Worm (Caenorhabditis elegans) whole organism, young adult: Measurements from ENCODE around the gene Y102A11A.5.

Experiments
- B0035.1 ChIP-seq: sonication (generic microtip); optimal IDR thresholded peaks from 2 replicates; lab custom pipeline; 2016; ENCODE audit warnings: missing genetic modification characterization, mild to moderate bottlenecking, missing compliant biosample characterization, missing genotype, missing genetic modification reagents
- F10E7.11 ChIP-seq: sonication (generic microtip); optimal IDR thresholded peaks from 2 replicates; lab custom pipeline; 2017; ENCODE audit warnings: mild to moderate bottlenecking, missing genetic modification characterization, moderate library complexity, missing compliant biosample characterization
- F57A8.1 ChIP-seq: fragments of 200-800 bp; sonication (Bioruptor generic); optimal IDR thresholded peaks from 2 replicates; lab custom pipeline; 2018; ENCODE audit warnings: mild to moderate bottlenecking, missing genetic modification characterization, moderate library complexity, missing compliant biosample characterization
- ama-1 ChIP-seq, 3 experiments: fragments of 150-350 bp in 1 of 3; sonication (generic microtip) in 2 of 3; optimal IDR thresholded peaks; 2 replicates each; lab custom pipeline; 2014 to 2018; ENCODE audit warnings: missing biosample characterization in 2 of 3, missing genetic modification characterization in 2 of 3, missing genetic modification reagents in 2 of 3
- attf-5 ChIP-seq: fragments of 200-800 bp; sonication (Bioruptor generic); optimal IDR thresholded peaks from 2 replicates; lab custom pipeline; 2018; ENCODE audit warnings: mild to moderate bottlenecking, missing genetic modification characterization, missing compliant biosample characterization
- bed-2 ChIP-seq: fragments of 200-800 bp; sonication (Bioruptor generic); IDR thresholded peaks from 2 replicates; pipeline ENCODE4 v1.3.6; 2022; ENCODE audit warnings: missing genetic modification reagents, missing genetic modification characterization, missing compliant biosample characterization
- cebp-2 ChIP-seq: fragments of 200-800 bp; sonication (Bioruptor generic); IDR thresholded peaks from 2 replicates; pipeline ENCODE4 v1.3.6; 2022; ENCODE audit warnings: missing genetic modification characterization, missing compliant biosample characterization
- egl-44 ChIP-seq: fragments of 200-800 bp; sonication (Bioruptor generic); IDR thresholded peaks from 2 replicates; pipeline ENCODE4 v1.3.6; 2022; ENCODE audit warnings: missing genetic modification reagents, missing genetic modification characterization, missing compliant biosample characterization
- ekl-4 ChIP-seq: fragments of 200-800 bp; sonication (Bioruptor generic); IDR thresholded peaks from 2 replicates; pipeline ENCODE4 v1.3.6; 2022; ENCODE audit warnings: missing genetic modification reagents, missing genetic modification characterization, missing compliant biosample characterization
- hrde-1 ChIP-seq: sonication (generic microtip); optimal IDR thresholded peaks from 2 replicates; lab custom pipeline; 2016; ENCODE audit warnings: missing genetic modification characterization, mild to moderate bottlenecking, missing compliant biosample characterization, moderate library complexity, missing genotype, missing genetic modification reagents, borderline replicate concordance
- let-526 ChIP-seq: fragments of 200-800 bp; sonication (Bioruptor generic); IDR thresholded peaks from 2 replicates; pipeline ENCODE4 v1.3.6; 2022; ENCODE audit warnings: missing genetic modification reagents, missing genetic modification characterization, missing compliant biosample characterization
- let-607 ChIP-seq, 2 experiments: fragments of 200-800 bp in 1 of 2; sonication (Bioruptor generic) in 1 of 2; sonication (generic microtip) in 1 of 2; optimal IDR thresholded peaks; 2 replicates each; lab custom pipeline; 2016 to 2018; ENCODE audit warnings: mild to moderate bottlenecking in 2 of 2, missing compliant biosample characterization in 2 of 2, missing genetic modification characterization in 2 of 2, moderate library complexity in 2 of 2, missing genotype in 1 of 2
- lin-40 ChIP-seq: sonication (generic microtip); optimal IDR thresholded peaks from 2 replicates; lab custom pipeline; 2016; ENCODE audit warnings: missing genetic modification characterization, mild to moderate bottlenecking, missing compliant biosample characterization, missing genotype, missing genetic modification reagents
- lir-1 ChIP-seq: fragments of 200-800 bp; sonication (Bioruptor generic); conservative IDR thresholded peaks from 2 replicates; pipeline ENCODE4 v1.3.6; 2022; ENCODE audit warnings: missing genetic modification reagents, missing genetic modification characterization, missing compliant biosample characterization
- lsl-1 ChIP-seq: fragments of 200-800 bp; sonication (Bioruptor generic); optimal IDR thresholded peaks from 2 replicates; lab custom pipeline; 2018; ENCODE audit warnings: mild to moderate bottlenecking, missing genetic modification characterization, moderate library complexity, missing compliant biosample characterization
- madf-10 ChIP-seq: sonication (generic microtip); optimal IDR thresholded peaks from 2 replicates; lab custom pipeline; 2016; ENCODE audit warnings: mild to moderate bottlenecking, missing genetic modification characterization, missing compliant biosample characterization
- madf-8 ChIP-seq: fragments of 200-800 bp; sonication (Bioruptor generic); conservative IDR thresholded peaks from 2 replicates; pipeline ENCODE4 v1.3.6; 2022; ENCODE audit warnings: missing genetic modification reagents, missing genetic modification characterization, missing compliant biosample characterization
- mcd-1 ChIP-seq: fragments of 200-800 bp; sonication (Bioruptor generic); IDR thresholded peaks from 2 replicates; pipeline ENCODE4 v1.3.6; 2022; ENCODE audit warnings: missing genetic modification reagents, missing genetic modification characterization, missing compliant biosample characterization
- mel-28 ChIP-seq: sonication (generic microtip); optimal IDR thresholded peaks from 2 replicates; lab custom pipeline; 2016; ENCODE audit warnings: borderline replicate concordance, mild to moderate bottlenecking, missing genetic modification characterization, missing compliant biosample characterization
- mxl-1 ChIP-seq: sonication (generic microtip); optimal IDR thresholded peaks from 2 replicates; lab custom pipeline; 2016; ENCODE audit warnings: missing genetic modification characterization, missing compliant biosample characterization
- nfyb-1 ChIP-seq: fragments of 200-800 bp; sonication (Bioruptor generic); IDR thresholded peaks from 2 replicates; pipeline ENCODE4 v1.3.6; 2022; ENCODE audit warnings: missing genetic modification reagents, missing genetic modification characterization, missing compliant biosample characterization
- nhr-27 ChIP-seq: fragments of 200-800 bp; sonication (Bioruptor generic); optimal IDR thresholded peaks from 2 replicates; lab custom pipeline; 2018; ENCODE audit warnings: mild to moderate bottlenecking, missing genetic modification characterization, moderate library complexity, missing compliant biosample characterization
- nhr-90 ChIP-seq: sonication (generic microtip); optimal IDR thresholded peaks from 2 replicates; lab custom pipeline; 2016; ENCODE audit warnings: missing genotype, mild to moderate bottlenecking, missing genetic modification characterization, missing compliant biosample characterization
- tbx-9 ChIP-seq: sonication (generic microtip); optimal IDR thresholded peaks from 2 replicates; lab custom pipeline; 2016; ENCODE audit warnings: borderline replicate concordance, missing genetic modification characterization, inconsistent platforms, missing compliant biosample characterization
- unc-62 ChIP-seq: fragments of 150-350 bp; optimal IDR thresholded peaks from 2 replicates; lab custom pipeline; 2014; ENCODE audit warnings: missing biosample characterization, missing genetic modification reagents, missing genetic modification characterization
- xnd-1 ChIP-seq: sonication (generic microtip); optimal IDR thresholded peaks from 2 replicates; lab custom pipeline; 2016; ENCODE audit warnings: missing genotype, missing genetic modification reagents, missing genetic modification characterization, missing compliant biosample characterization
- zim-3 ChIP-seq: sonication (generic microtip); optimal IDR thresholded peaks from 2 replicates; lab custom pipeline; 2017; ENCODE audit warnings: mild to moderate bottlenecking, missing genetic modification characterization, moderate library complexity, missing compliant biosample characterization
- ztf-18 ChIP-seq: sonication (generic microtip); optimal IDR thresholded peaks from 2 replicates; lab custom pipeline; 2016; ENCODE audit warnings: missing genotype, mild to moderate bottlenecking, missing genetic modification characterization, missing compliant biosample characterization
- ztf-3 ChIP-seq: fragments of 200-800 bp; sonication (Bioruptor generic); optimal IDR thresholded peaks from 2 replicates; lab custom pipeline; 2018; ENCODE audit warnings: mild to moderate bottlenecking, missing genetic modification characterization, missing compliant biosample characterization

Y102A11A.5 gene

DNA sequence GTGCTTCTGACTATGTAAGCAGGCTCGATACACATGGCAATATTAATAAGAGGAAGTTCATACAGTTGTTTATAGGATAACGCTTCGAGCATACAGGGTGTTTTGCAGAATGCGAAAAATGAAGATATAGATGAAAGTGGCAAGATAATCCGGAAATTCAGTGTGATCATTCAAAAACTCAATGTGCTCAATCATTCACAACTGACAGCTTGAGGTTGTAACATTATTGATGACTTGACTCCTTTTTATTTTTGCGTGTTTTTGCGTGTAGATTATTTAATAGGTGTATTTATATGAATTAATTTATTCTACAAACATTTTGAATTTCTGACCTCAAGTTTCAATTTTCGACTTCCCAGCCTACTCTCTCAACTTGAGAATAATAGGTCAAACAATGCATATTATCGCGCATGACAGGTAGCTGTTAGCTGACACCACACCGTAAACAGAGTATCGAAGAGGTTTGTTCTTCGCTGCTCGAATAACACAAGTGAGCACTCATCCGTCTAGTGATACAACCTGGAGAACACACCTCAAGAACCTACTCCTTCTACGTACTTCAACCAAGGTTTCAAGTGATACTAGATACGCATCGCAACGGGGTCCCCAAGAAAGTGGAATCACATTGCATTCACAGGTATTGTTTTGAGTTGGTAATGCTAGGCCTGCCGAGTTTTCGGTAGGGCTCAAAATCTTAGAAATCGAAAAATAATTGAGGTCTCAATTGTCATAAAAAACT, 16.0 kb upstream of the Y102A11A.5 start:
- TF ChIP-seq mcd-1 (GFP tag; lab: Robert Waterston, UW) (no peak), mxl-1 (tag; lab: Kevin White, UChicago) (no peak), let-607 (tag; optimal IDR thresholded peaks at IDR 0.05; lab: Kevin White, UChicago) (no peak), zim-3 (tag; lab: Kevin White, UChicago) (no peak), ekl-4 (GFP tag; lab: Robert Waterston, UW) (no peak), cebp-2 (GFP tag; lab: Robert Waterston, UW) (no peak), tbx-9 (tag; lab: Kevin White, UChicago) (no peak), madf-10 (tag; lab: Kevin White, UChicago) (no peak), ztf-3 (GFP tag; lab: Kevin White, UChicago) (no peak), ama-1 (optimal IDR thresholded peaks at IDR 0.05; lab: Kevin White, UChicago) (no peak), ama-1 (GFP tag; optimal IDR thresholded peaks at IDR 0.05; lab: Kevin White, UChicago) (no peak), B0035.1 (tag; lab: Kevin White, UChicago) (no peak), mel-28 (tag; lab: Kevin White, UChicago) (no peak), attf-5 (GFP tag; lab: Kevin White, UChicago) (no peak), F10E7.11 (no peak), madf-8 (GFP tag; lab: Robert Waterston, UW) (no peak)

DNA sequence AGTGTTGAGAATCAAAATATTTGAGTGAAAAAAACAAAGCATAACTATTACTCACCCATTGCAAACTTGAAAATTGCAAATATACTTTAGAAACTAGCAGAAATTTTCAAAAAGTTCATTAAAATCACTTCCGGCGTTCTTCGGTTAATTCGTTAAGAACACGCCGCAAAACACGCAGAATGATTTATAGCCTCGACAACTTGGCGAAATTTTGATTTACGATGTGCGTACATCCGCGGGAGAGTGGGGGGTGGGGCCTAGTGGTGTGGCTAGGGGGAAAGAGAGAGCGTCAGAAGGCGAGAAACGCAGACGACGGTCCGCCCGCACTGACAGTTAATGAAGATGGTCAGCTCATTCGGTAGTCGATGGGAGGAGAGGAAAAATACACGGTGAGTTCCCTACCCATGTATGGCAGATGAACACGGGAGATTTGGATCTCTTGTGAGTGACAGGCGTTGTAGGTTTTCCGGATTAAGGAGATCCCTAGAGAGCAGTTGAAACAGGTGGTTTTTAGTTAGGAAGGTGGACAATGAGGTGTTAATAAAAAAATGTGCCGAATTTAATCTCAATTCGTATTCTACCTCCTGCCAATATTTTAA, 14.8 kb upstream of the Y102A11A.5 start, which contains the start of gene igcm-4:
Gene igcm-4 (minus strand): TSS at position 237 of the 599 bp plus-strand sequence.
- TF ChIP-seq ztf-18 (tag; lab: Kevin White, UChicago) (no peak), nfyb-1 (GFP tag; lab: Robert Waterston, UW) (0 out of 2 replicates have a peak, but pooled peaks have one; percentile 37), let-526 (GFP tag; lab: Robert Waterston, UW) (no peak), nhr-27 (tag; lab: Kevin White, UChicago) (no peak), lsl-1 (GFP tag; lab: Kevin White, UChicago) (no peak), unc-62 (GFP tag; lab: Kevin White, UChicago) (peak; percentile 79), egl-44 (GFP tag; lab: Robert Waterston, UW) (peak; percentile 49; the same call in 1 of the 2 replicates)

- TF ChIP-seq lin-40 (tag; lab: Kevin White, UChicago) (no peak), bed-2 (no peak), let-526 (GFP tag; lab: Robert Waterston, UW) (no peak), nhr-90 (tag; lab: Kevin White, UChicago) (no peak), mel-28 (tag; lab: Kevin White, UChicago) (no peak), hrde-1 (tag; lab: Kevin White, UChicago) (no peak), ztf-3 (GFP tag; lab: Kevin White, UChicago) (no peak), F57A8.1 (GFP tag; lab: Kevin White, UChicago) (no peak), lir-1 (GFP tag; lab: Robert Waterston, UW) (no peak), egl-44 (GFP tag; lab: Robert Waterston, UW) (no peak), nhr-27 (tag; lab: Kevin White, UChicago) (no peak), xnd-1 (tag; lab: Kevin White, UChicago) (no peak), unc-62 (GFP tag; lab: Kevin White, UChicago) (no peak)
These were observed 14.2 kb upstream of the Y102A11A.5 start for ce11 chrX:2045603-2046002.
